Worm (Caenorhabditis elegans) whole organism, L1 larva: Measurements from ENCODE around the gene mfsd-13.2.

Experiments
- C04F5.9 ChIP-seq: sonication (generic microtip); optimal IDR thresholded peaks from 2 replicates; lab custom pipeline; 2016; ENCODE audit warnings: missing genetic modification characterization, missing compliant biosample characterization
- C16A3.4 ChIP-seq: fragments of 150-350 bp; optimal IDR thresholded peaks from 2 replicates; lab custom pipeline; 2014; ENCODE audit warnings: missing biosample characterization, missing genetic modification characterization
- F16B12.6 ChIP-seq: fragments of 150-350 bp; optimal IDR thresholded peaks from 2 replicates; lab custom pipeline; 2014; ENCODE audit warnings: missing biosample characterization, missing genetic modification characterization
- Y116A8C.19 ChIP-seq: sonication (generic microtip); optimal IDR thresholded peaks from 2 replicates; lab custom pipeline; 2016; ENCODE audit warnings: missing compliant biosample characterization, missing genetic modification characterization, borderline replicate concordance
- aly-2 ChIP-seq: fragments of 150-350 bp; optimal IDR thresholded peaks from 2 replicates; lab custom pipeline; 2014; ENCODE audit warnings: missing biosample characterization, missing genetic modification characterization
- ama-1 ChIP-seq: fragments of 150-350 bp; optimal IDR thresholded peaks from 2 replicates; lab custom pipeline; 2014
- blmp-1 ChIP-seq: fragments of 150-350 bp; optimal IDR thresholded peaks from 2 replicates; lab custom pipeline; 2014; ENCODE audit warnings: missing biosample characterization, missing genetic modification characterization
- ceh-63 ChIP-seq: fragments of 200-800 bp; sonication (Bioruptor generic); optimal IDR thresholded peaks from 2 replicates; lab custom pipeline; 2018; ENCODE audit warnings: mild to moderate bottlenecking, missing genetic modification characterization, missing compliant biosample characterization
- ceh-8 ChIP-seq: fragments of 200-800 bp; sonication (Bioruptor generic); optimal IDR thresholded peaks from 2 replicates; lab custom pipeline; 2018; ENCODE audit warnings: mild to moderate bottlenecking, missing genetic modification characterization, moderate library complexity, missing compliant biosample characterization
- ceh-82 ChIP-seq, 3 experiments: fragments of 150-350 bp in 1 of 3; sonication (generic microtip) in 2 of 3; optimal IDR thresholded peaks; 2 replicates each; lab custom pipeline; 2014 to 2017; ENCODE audit warnings: missing biosample characterization in 3 of 3, missing genetic modification characterization in 3 of 3
- ceh-88 ChIP-seq: fragments of 200-800 bp; sonication (Bioruptor generic); IDR thresholded peaks from 2 replicates; pipeline ENCODE4 v1.3.6; 2022; ENCODE audit warnings: missing genetic modification characterization, missing compliant biosample characterization
- ceh-90 ChIP-seq: sonication (generic microtip); optimal IDR thresholded peaks from 2 replicates; lab custom pipeline; 2016; ENCODE audit warnings: missing genetic modification characterization, missing compliant biosample characterization
- dsc-1 ChIP-seq: sonication (generic microtip); optimal IDR thresholded peaks from 2 replicates; lab custom pipeline; 2016; ENCODE audit warnings: mild to moderate bottlenecking, missing genetic modification characterization, missing compliant biosample characterization
- efl-1 ChIP-seq, 4 experiments: fragments of 150-350 bp; optimal IDR thresholded peaks in 3 of 4; peaks in 1 of 4; 1 replicate in 1 of 4; 2 replicates in 3 of 4; lab custom pipeline; 2014; ENCODE audit warnings: missing biosample characterization in 2 of 4, missing genetic modification characterization in 2 of 4, missing genetic modification reagents in 2 of 4
- efl-3 ChIP-seq: fragments of 200-800 bp; sonication (Bioruptor generic); optimal IDR thresholded peaks from 2 replicates; lab custom pipeline; 2018; ENCODE audit warnings: mild to moderate bottlenecking, missing genetic modification characterization, missing compliant biosample characterization
- elt-2 ChIP-seq: sonication (generic microtip); optimal IDR thresholded peaks from 2 replicates; lab custom pipeline; 2016; ENCODE audit warnings: missing genetic modification characterization, mild to moderate bottlenecking, inconsistent platforms, missing compliant biosample characterization, missing genetic modification reagents
- elt-3 ChIP-seq, 6 experiments: fragments of 150-350 bp in 1 of 6; sonication (generic microtip); optimal IDR thresholded peaks; 2 replicates each; lab custom pipeline; 2017 to 2018; ENCODE audit warnings: missing biosample characterization in 6 of 6, missing genetic modification characterization in 6 of 6, inconsistent platforms in 1 of 6
- fkh-8 ChIP-seq: sonication (generic microtip); optimal IDR thresholded peaks from 2 replicates; lab custom pipeline; 2016; ENCODE audit warnings: mild to moderate bottlenecking, missing genetic modification characterization, missing compliant biosample characterization
- fos-1 ChIP-seq: fragments of 150-350 bp; optimal IDR thresholded peaks from 2 replicates; lab custom pipeline; 2014; ENCODE audit warnings: missing biosample characterization, missing genetic modification characterization
- grh-1 ChIP-seq: fragments of 200-800 bp; sonication (Bioruptor generic); IDR thresholded peaks from 2 replicates; pipeline ENCODE4 v1.3.6; 2022; ENCODE audit warnings: missing genetic modification reagents, missing genetic modification characterization, missing compliant biosample characterization
- hlh-4 ChIP-seq: sonication (generic microtip); optimal IDR thresholded peaks from 2 replicates; lab custom pipeline; 2016; ENCODE audit warnings: mild to moderate bottlenecking, missing genetic modification characterization, missing compliant biosample characterization
- hpl-2 ChIP-seq: fragments of 150-350 bp; optimal IDR thresholded peaks from 2 replicates; lab custom pipeline; 2014; ENCODE audit warnings: missing biosample characterization, missing genetic modification reagents, missing genetic modification characterization
- irx-1 ChIP-seq: sonication (generic microtip); optimal IDR thresholded peaks from 2 replicates; lab custom pipeline; 2016; ENCODE audit warnings: missing genetic modification characterization, missing compliant biosample characterization
- isw-1 ChIP-seq: fragments of 200-800 bp; sonication (Bioruptor generic); IDR thresholded peaks from 2 replicates; pipeline ENCODE4 v1.3.6; 2022; ENCODE audit warnings: missing genetic modification characterization, missing compliant biosample characterization
- jun-1 ChIP-seq: fragments of 150-350 bp; optimal IDR thresholded peaks from 2 replicates; lab custom pipeline; 2014; ENCODE audit warnings: missing biosample characterization, missing genetic modification reagents, missing genetic modification characterization
- lin-39 ChIP-seq: fragments of 150-350 bp; optimal IDR thresholded peaks from 2 replicates; lab custom pipeline; 2014; ENCODE audit warnings: missing biosample characterization, missing genetic modification reagents, missing genetic modification characterization
- lir-3 ChIP-seq: sonication (generic microtip); optimal IDR thresholded peaks from 2 replicates; lab custom pipeline; 2016; ENCODE audit warnings: mild to moderate bottlenecking, missing genetic modification characterization, moderate library complexity, missing compliant biosample characterization; ENCODE audit not compliant: poor library complexity
- mab-9 ChIP-seq: fragments of 200-800 bp; sonication (Bioruptor generic); IDR thresholded peaks from 2 replicates; pipeline ENCODE4 v1.3.6; 2022; ENCODE audit warnings: missing genetic modification reagents, missing genetic modification characterization, missing compliant biosample characterization
- mef-2 ChIP-seq: fragments of 150-350 bp; optimal IDR thresholded peaks from 2 replicates; lab custom pipeline; 2014; ENCODE audit warnings: missing biosample characterization, missing genetic modification characterization
- mep-1 ChIP-seq: fragments of 150-350 bp; optimal IDR thresholded peaks from 2 replicates; lab custom pipeline; 2014; ENCODE audit warnings: missing biosample characterization, missing genetic modification characterization
- nhr-11 ChIP-seq: fragments of 150-350 bp; optimal IDR thresholded peaks from 2 replicates; lab custom pipeline; 2014; ENCODE audit warnings: missing biosample characterization, missing genetic modification characterization
- nhr-19 ChIP-seq: fragments of 200-800 bp; sonication (Bioruptor generic); conservative IDR thresholded peaks from 2 replicates; pipeline ENCODE4 v1.3.6; 2022; ENCODE audit warnings: missing genetic modification characterization, missing compliant biosample characterization
- nhr-20 ChIP-seq: sonication (generic microtip); optimal IDR thresholded peaks from 2 replicates; lab custom pipeline; 2016; ENCODE audit warnings: mild to moderate bottlenecking, missing genetic modification characterization, missing compliant biosample characterization
- nhr-237 ChIP-seq: fragments of 150-350 bp; optimal IDR thresholded peaks from 2 replicates; lab custom pipeline; 2014; ENCODE audit warnings: missing biosample characterization, missing genetic modification characterization
- nhr-47 ChIP-seq: sonication (generic microtip); optimal IDR thresholded peaks from 2 replicates; lab custom pipeline; 2016; ENCODE audit warnings: mild to moderate bottlenecking, missing genetic modification characterization, moderate library complexity, missing compliant biosample characterization
- nhr-71 ChIP-seq: sonication (generic microtip); optimal IDR thresholded peaks from 2 replicates; lab custom pipeline; 2016; ENCODE audit warnings: mild to moderate bottlenecking, missing genetic modification characterization, moderate library complexity, missing compliant biosample characterization
- nhr-76 ChIP-seq: sonication (generic microtip); optimal IDR thresholded peaks from 2 replicates; lab custom pipeline; 2017; ENCODE audit warnings: missing biosample characterization, missing genetic modification characterization
- nhr-85 ChIP-seq: sonication (generic microtip); peaks from one replicate; lab custom pipeline; 2016; ENCODE audit warnings: missing genetic modification characterization, inconsistent platforms, missing compliant biosample characterization
- snu-23 ChIP-seq: sonication (generic microtip); optimal IDR thresholded peaks from 2 replicates; lab custom pipeline; 2016; ENCODE audit warnings: missing genetic modification characterization, missing compliant biosample characterization
- sox-4 ChIP-seq: sonication (generic microtip); optimal IDR thresholded peaks from 2 replicates; lab custom pipeline; 2016; ENCODE audit warnings: missing genetic modification characterization, missing compliant biosample characterization
- sptf-1 ChIP-seq: fragments of 150-350 bp; optimal IDR thresholded peaks from 2 replicates; lab custom pipeline; 2014; ENCODE audit warnings: missing biosample characterization, missing genetic modification characterization
- sup-37 ChIP-seq: fragments of 200-800 bp; sonication (Bioruptor generic); optimal IDR thresholded peaks from 2 replicates; lab custom pipeline; 2018; ENCODE audit warnings: mild to moderate bottlenecking, missing genetic modification characterization, missing compliant biosample characterization
- swsn-7 ChIP-seq: sonication (generic microtip); optimal IDR thresholded peaks from 2 replicates; lab custom pipeline; 2016; ENCODE audit warnings: missing genetic modification characterization, missing compliant biosample characterization
- tbx-2 ChIP-seq: sonication (generic microtip); optimal IDR thresholded peaks from 2 replicates; lab custom pipeline; 2016; ENCODE audit warnings: missing genetic modification characterization, missing compliant biosample characterization
- tlp-1 ChIP-seq: fragments of 150-350 bp; optimal IDR thresholded peaks from 2 replicates; lab custom pipeline; 2014; ENCODE audit warnings: missing biosample characterization, missing genetic modification characterization
- unc-130 ChIP-seq: fragments of 150-350 bp; optimal IDR thresholded peaks from 2 replicates; lab custom pipeline; 2017; ENCODE audit warnings: missing biosample characterization, missing genetic modification characterization, inconsistent platforms
- unc-86 ChIP-seq: sonication (generic microtip); optimal IDR thresholded peaks from 2 replicates; lab custom pipeline; 2016; ENCODE audit warnings: missing genetic modification characterization, missing compliant biosample characterization
- unc-98 ChIP-seq: fragments of 200-800 bp; sonication (Bioruptor generic); IDR thresholded peaks from 2 replicates; pipeline ENCODE4 v1.3.6; 2022; ENCODE audit warnings: missing genetic modification characterization, missing compliant biosample characterization
- xbp-1 ChIP-seq: sonication (generic microtip); optimal IDR thresholded peaks from 2 replicates; lab custom pipeline; 2016; ENCODE audit warnings: missing genetic modification characterization, missing compliant biosample characterization
- zag-1 ChIP-seq: fragments of 150-350 bp; optimal IDR thresholded peaks from 2 replicates; lab custom pipeline; 2014; ENCODE audit warnings: missing biosample characterization, missing genetic modification characterization
- zip-4 ChIP-seq: fragments of 200-800 bp; sonication (Bioruptor generic); optimal IDR thresholded peaks from 2 replicates; lab custom pipeline; 2018; ENCODE audit warnings: mild to moderate bottlenecking, missing genetic modification characterization, moderate library complexity, missing compliant biosample characterization
- ztf-11 ChIP-seq, 2 experiments: sonication (generic microtip); optimal IDR thresholded peaks; 2 replicates each; lab custom pipeline; 2016 to 2017; ENCODE audit warnings: missing genetic modification characterization in 2 of 2, missing biosample characterization in 1 of 2, missing compliant biosample characterization in 1 of 2
- ztf-4 ChIP-seq: fragments of 150-350 bp; optimal IDR thresholded peaks from 2 replicates; lab custom pipeline; 2014; ENCODE audit warnings: missing biosample characterization, missing genetic modification characterization

mfsd-13.2 gene

ce11 chrII:7200051-7200599 lies 34.5 kb upstream of the mfsd-13.2 start, which contains the start of gene pcrg-1 (continued):
- peak; percentile 57 for TF ChIP-seq fos-1
- TF ChIP-seq dsc-1 (tag; lab: Kevin White, UChicago) = peak; percentile 87
- peak; percentile 76 for TF ChIP-seq ceh-88 (GFP tag; lab: Robert Waterston, UW)
- peak; percentile 39 for TF ChIP-seq jun-1 (tag; lab: Kevin White, UChicago)
- TF ChIP-seq efl-3 (GFP tag; lab: Kevin White, UChicago) = peak; percentile 61
- peak; percentile 82 for TF ChIP-seq snu-23 (GFP tag; lab: Kevin White, UChicago)
- TF ChIP-seq aly-2 = peak; percentile 36
- no peak for TF ChIP-seq tlp-1
- peak; percentile 59 for TF ChIP-seq C04F5.9 (tag; lab: Kevin White, UChicago)
- peak; percentile 76 for TF ChIP-seq xbp-1
- TF ChIP-seq sptf-1 (tag; lab: Kevin White, UChicago) = no peak
- TF ChIP-seq unc-86 (tag; lab: Kevin White, UChicago) = peak; percentile 57
- peak; percentile 23 for TF ChIP-seq mef-2 (tag; lab: Kevin White, UChicago)
- peak; percentile 90 for TF ChIP-seq nhr-47 (tag; lab: Kevin White, UChicago)
- TF ChIP-seq ama-1 = no peak
- no peak for TF ChIP-seq hpl-2
- TF ChIP-seq lir-3 (tag; lab: Kevin White, UChicago) = peak; percentile 85
- TF ChIP-seq nhr-76 (tag; lab: Kevin White, UChicago) = peak; percentile 51
- peak; percentile 83 for TF ChIP-seq tbx-2 (tag; lab: Kevin White, UChicago)
- peak; percentile 67 for TF ChIP-seq ceh-63 (GFP tag; lab: Kevin White, UChicago)
- TF ChIP-seq swsn-7 (tag; lab: Kevin White, UChicago) = peak; percentile 86
- TF ChIP-seq grh-1 (GFP tag; lab: Robert Waterston, UW) = peak; percentile 77
- peak; percentile 7 for TF ChIP-seq blmp-1 (tag; lab: Kevin White, UChicago)
- peak; percentile 72 for TF ChIP-seq mab-9 (GFP tag; lab: Robert Waterston, UW)
- no peak for TF ChIP-seq ceh-90 (tag; lab: Kevin White, UChicago)
- TF ChIP-seq Y116A8C.19 (tag; lab: Kevin White, UChicago) = peak; percentile 15
- no peak for TF ChIP-seq nhr-11 (tag; lab: Kevin White, UChicago)
- no peak for TF ChIP-seq nhr-237 (tag; lab: Kevin White, UChicago)
- TF ChIP-seq ceh-82 (tag; optimal IDR thresholded peaks at IDR 0.05; lab: Kevin White, UChicago) = peak; percentile 40 to 76 (median 73)
- TF ChIP-seq lin-39 (tag; lab: Kevin White, UChicago) = peak; percentile 71
- no peak for TF ChIP-seq fkh-8 (tag; lab: Kevin White, UChicago)
- TF ChIP-seq nhr-20 (tag; lab: Kevin White, UChicago) = peak; percentile 89
- peak; percentile 58 to 75 for TF ChIP-seq efl-1 (optimal IDR thresholded peaks at IDR 0.05; lab: Kevin White, UChicago)
- peak; percentile 58 to 97 for TF ChIP-seq efl-1 (GFP tag; optimal IDR thresholded peaks at IDR 0.05 in 1 of 2; lab: Kevin White, UChicago)
- peak in 1 of 2 experiments; percentile 76 for TF ChIP-seq ztf-11 (tag; optimal IDR thresholded peaks at IDR 0.05; lab: Kevin White, UChicago)
- TF ChIP-seq isw-1 (GFP tag; lab: Robert Waterston, UW) = peak; percentile 42
- peak; percentile 8 for TF ChIP-seq F16B12.6 (tag; lab: Kevin White, UChicago)
- 0 out of 2 replicates have a peak, but pooled peaks have one; percentile 9 for TF ChIP-seq unc-98 (GFP tag; lab: Robert Waterston, UW)
- peak; percentile 36 for TF ChIP-seq sox-4 (tag; lab: Kevin White, UChicago)
- TF ChIP-seq hlh-4 (tag; lab: Kevin White, UChicago) = no peak
- TF ChIP-seq nhr-19 (GFP tag; lab: Robert Waterston, UW) = peak; percentile 93
- TF ChIP-seq zip-4 (GFP tag; lab: Kevin White, UChicago) = peak; percentile 73
- peak; percentile 9 for TF ChIP-seq ztf-4 (tag; lab: Kevin White, UChicago)
- TF ChIP-seq elt-2 = peak; percentile 76
- peak; percentile 80 for TF ChIP-seq irx-1 (tag; lab: Kevin White, UChicago)
- TF ChIP-seq nhr-71 (tag; lab: Kevin White, UChicago) = peak; percentile 89
- TF ChIP-seq nhr-85 (tag; lab: Kevin White, UChicago) = peak; percentile 92
- TF ChIP-seq C16A3.4 (tag; lab: Kevin White, UChicago) = peak; percentile 73
- peak; percentile 72 for TF ChIP-seq ceh-8 (GFP tag; lab: Kevin White, UChicago)
- peak; percentile 84 for TF ChIP-seq sup-37 (GFP tag; lab: Kevin White, UChicago)
- no peak for TF ChIP-seq zag-1
- TF ChIP-seq elt-3 (tag; optimal IDR thresholded peaks at IDR 0.05; lab: Kevin White, UChicago) = peak in 2 of 6 experiments; percentile 36 to 83
- TF ChIP-seq mep-1 (tag; lab: Kevin White, UChicago) = peak; percentile 74
- peak; percentile 24 for TF ChIP-seq unc-130 (tag; lab: Kevin White, UChicago)
